Worm (Caenorhabditis elegans): Measurements from ENCODE around the gene Y38A10A.2.

ce11 chrV:6036547-6036946 is 26.7 kb downstream of the Y38A10A.2 start:
- TF ChIP-seq ama-1 (optimal IDR thresholded peaks at IDR 0.05): no peak
- TF ChIP-seq snpc-4 (tag; optimal IDR thresholded peaks at IDR 0.05): no peak
- no peak for TF ChIP-seq nhr-76 (tag; optimal IDR thresholded peaks at IDR 0.05)
- no peak for TF ChIP-seq unc-62 (GFP tag; optimal IDR thresholded peaks at IDR 0.05)
- TF ChIP-seq aly-2 (tag; optimal IDR thresholded peaks at IDR 0.05): no peak
- TF ChIP-seq nhr-11 (tag; optimal IDR thresholded peaks at IDR 0.05): no peak
- no peak for TF ChIP-seq R02D3.7 (tag; optimal IDR thresholded peaks at IDR 0.05)
- no peak for TF ChIP-seq nhr-237 (tag; optimal IDR thresholded peaks at IDR 0.05)
- TF ChIP-seq elt-2 (tag; optimal IDR thresholded peaks at IDR 0.05): no peak
- no peak for TF ChIP-seq ztf-11 (tag; optimal IDR thresholded peaks at IDR 0.05)
- no peak for TF ChIP-seq ztf-4 (tag; optimal IDR thresholded peaks at IDR 0.05)
- no peak for TF ChIP-seq fkh-10 (GFP tag; optimal IDR thresholded peaks at IDR 0.05)
- no peak for TF ChIP-seq ceh-28 (tag; optimal IDR thresholded peaks at IDR 0.05)
